Worm (Caenorhabditis elegans) whole organism, young adult: ENCODE results near the gene anmt-2.

Source experiments
- B0336.3 ChIP-seq: fragments of 200-800 bp; sonication (Bioruptor generic); IDR thresholded peaks from 2 replicates; pipeline ENCODE4 v1.3.6; 2022; ENCODE audit warnings: missing genetic modification characterization, missing compliant biosample characterization
- C06A6.2 ChIP-seq: fragments of 200-800 bp; sonication (Bioruptor generic); conservative IDR thresholded peaks from 2 replicates; pipeline ENCODE4 v1.3.6; 2022; ENCODE audit warnings: missing genetic modification characterization, missing compliant biosample characterization
- C17E4.6 ChIP-seq: fragments of 200-800 bp; sonication (Bioruptor generic); IDR thresholded peaks from 2 replicates; pipeline ENCODE4 v1.3.6; 2022; ENCODE audit warnings: missing genetic modification reagents, missing genetic modification characterization, missing compliant biosample characterization
- D2030.7 ChIP-seq: fragments of 200-800 bp; sonication (Bioruptor generic); IDR thresholded peaks from 2 replicates; pipeline ENCODE4 v1.3.6; 2022; ENCODE audit warnings: missing genetic modification reagents, missing genetic modification characterization, missing compliant biosample characterization
- F39B2.1 ChIP-seq: fragments of 200-800 bp; sonication (Bioruptor generic); IDR thresholded peaks from 2 replicates; pipeline ENCODE4 v1.3.6; 2022; ENCODE audit warnings: missing genetic modification reagents, missing genetic modification characterization, missing compliant biosample characterization
- F49E8.2 ChIP-seq: sonication (generic microtip); optimal IDR thresholded peaks from 3 replicates; lab custom pipeline; 2017; ENCODE audit warnings: missing genetic modification characterization, mild to moderate bottlenecking, missing compliant biosample characterization, antibody characterized with exemption, moderate library complexity; ENCODE audit not compliant: insufficient read depth
- F57C9.4 ChIP-seq: sonication (generic microtip); optimal IDR thresholded peaks from 2 replicates; lab custom pipeline; 2017; ENCODE audit warnings: mild to moderate bottlenecking, missing genetic modification characterization, missing compliant biosample characterization
- K12H6.12 ChIP-seq: fragments of 200-800 bp; sonication (Bioruptor generic); optimal IDR thresholded peaks from 2 replicates; lab custom pipeline; 2018; ENCODE audit warnings: mild to moderate bottlenecking, missing genetic modification characterization, missing compliant biosample characterization
- T26A5.8 ChIP-seq: sonication (generic microtip); optimal IDR thresholded peaks from 2 replicates; lab custom pipeline; 2016; ENCODE audit warnings: missing genetic modification characterization, missing compliant biosample characterization
- Y56A3A.18 ChIP-seq: fragments of 200-800 bp; sonication (Bioruptor generic); IDR thresholded peaks from 2 replicates; pipeline ENCODE4 v1.3.6; 2022; ENCODE audit warnings: missing genetic modification reagents, missing genetic modification characterization, missing compliant biosample characterization
- ZK185.1 ChIP-seq: sonication (generic microtip); optimal IDR thresholded peaks from 2 replicates; lab custom pipeline; 2016; ENCODE audit warnings: mild to moderate bottlenecking, missing genetic modification characterization, missing compliant biosample characterization; ENCODE audit not compliant: poor library complexity, severe bottlenecking
- bed-2 ChIP-seq: fragments of 200-800 bp; sonication (Bioruptor generic); IDR thresholded peaks from 2 replicates; pipeline ENCODE4 v1.3.6; 2022; ENCODE audit warnings: missing genetic modification reagents, missing genetic modification characterization, missing compliant biosample characterization
- ceh-79 ChIP-seq: sonication (generic microtip); optimal IDR thresholded peaks from 2 replicates; lab custom pipeline; 2017; ENCODE audit warnings: mild to moderate bottlenecking, missing genetic modification characterization, missing compliant biosample characterization
- ceh-91 ChIP-seq: fragments of 200-800 bp; sonication (Bioruptor generic); IDR thresholded peaks from 2 replicates; pipeline ENCODE4 v1.3.6; 2022; ENCODE audit warnings: missing genetic modification reagents, missing genetic modification characterization, missing compliant biosample characterization
- chd-7 ChIP-seq: sonication (generic microtip); optimal IDR thresholded peaks from 2 replicates; lab custom pipeline; 2016; ENCODE audit warnings: mild to moderate bottlenecking, missing genetic modification characterization, moderate library complexity, missing compliant biosample characterization
- dpl-1 ChIP-seq: fragments of 150-350 bp; optimal IDR thresholded peaks from 2 replicates; lab custom pipeline; 2014; ENCODE audit warnings: missing biosample characterization, missing genetic modification reagents, missing genetic modification characterization
- efl-1 ChIP-seq: fragments of 150-350 bp; optimal IDR thresholded peaks from 2 replicates; lab custom pipeline; 2014; ENCODE audit warnings: missing biosample characterization, missing genetic modification reagents, missing genetic modification characterization
- egl-18 ChIP-seq: fragments of 200-800 bp; sonication (Bioruptor generic); IDR thresholded peaks from 2 replicates; pipeline ENCODE4 v1.3.6; 2022; ENCODE audit warnings: missing genetic modification reagents, missing genetic modification characterization, missing compliant biosample characterization
- egl-44 ChIP-seq: fragments of 200-800 bp; sonication (Bioruptor generic); IDR thresholded peaks from 2 replicates; pipeline ENCODE4 v1.3.6; 2022; ENCODE audit warnings: missing genetic modification reagents, missing genetic modification characterization, missing compliant biosample characterization
- egrh-3 ChIP-seq: fragments of 200-800 bp; sonication (Bioruptor generic); IDR thresholded peaks from 2 replicates; pipeline ENCODE4 v1.3.6; 2022; ENCODE audit warnings: missing genetic modification reagents, missing genetic modification characterization, missing compliant biosample characterization
- ekl-4 ChIP-seq: fragments of 200-800 bp; sonication (Bioruptor generic); IDR thresholded peaks from 2 replicates; pipeline ENCODE4 v1.3.6; 2022; ENCODE audit warnings: missing genetic modification reagents, missing genetic modification characterization, missing compliant biosample characterization
- fkh-3 ChIP-seq: sonication (generic microtip); optimal IDR thresholded peaks from 2 replicates; lab custom pipeline; 2016; ENCODE audit warnings: mild to moderate bottlenecking, missing genetic modification characterization, missing compliant biosample characterization
- gei-17 ChIP-seq: fragments of 200-800 bp; sonication (Bioruptor generic); optimal IDR thresholded peaks from 2 replicates; lab custom pipeline; 2018; ENCODE audit warnings: mild to moderate bottlenecking, missing genetic modification characterization, missing compliant biosample characterization
- him-1 ChIP-seq: sonication (generic microtip); optimal IDR thresholded peaks from 2 replicates; lab custom pipeline; 2016; ENCODE audit warnings: missing genotype, missing genetic modification reagents, missing genetic modification characterization, missing compliant biosample characterization
- hlh-12 ChIP-seq: sonication (generic microtip); optimal IDR thresholded peaks from 2 replicates; lab custom pipeline; 2016; ENCODE audit warnings: missing genetic modification characterization, missing compliant biosample characterization
- hmg-1.2 ChIP-seq: fragments of 200-800 bp; sonication (Bioruptor generic); IDR thresholded peaks from 2 replicates; pipeline ENCODE4 v1.3.6; 2022; ENCODE audit warnings: missing genetic modification reagents, missing genetic modification characterization, missing compliant biosample characterization
- let-607 ChIP-seq, 2 experiments: fragments of 200-800 bp in 1 of 2; sonication (Bioruptor generic) in 1 of 2; sonication (generic microtip) in 1 of 2; optimal IDR thresholded peaks; 2 replicates each; lab custom pipeline; 2016 to 2018; ENCODE audit warnings: mild to moderate bottlenecking in 2 of 2, missing compliant biosample characterization in 2 of 2, missing genetic modification characterization in 2 of 2, moderate library complexity in 2 of 2, missing genotype in 1 of 2
- lin-40 ChIP-seq: sonication (generic microtip); optimal IDR thresholded peaks from 2 replicates; lab custom pipeline; 2016; ENCODE audit warnings: missing genetic modification characterization, mild to moderate bottlenecking, missing compliant biosample characterization, missing genotype, missing genetic modification reagents
- lin-54 ChIP-seq: fragments of 200-800 bp; sonication (Bioruptor generic); optimal IDR thresholded peaks from 2 replicates; lab custom pipeline; 2018; ENCODE audit warnings: mild to moderate bottlenecking, missing genetic modification characterization, missing compliant biosample characterization
- lsy-27 ChIP-seq: sonication (generic microtip); optimal IDR thresholded peaks from 2 replicates; lab custom pipeline; 2017; ENCODE audit warnings: missing genetic modification characterization, mild to moderate bottlenecking, missing compliant biosample characterization, antibody characterized with exemption, missing genotype, borderline replicate concordance; ENCODE audit not compliant: insufficient read depth
- madf-10 ChIP-seq: sonication (generic microtip); optimal IDR thresholded peaks from 2 replicates; lab custom pipeline; 2016; ENCODE audit warnings: mild to moderate bottlenecking, missing genetic modification characterization, missing compliant biosample characterization
- madf-6 ChIP-seq: fragments of 200-800 bp; sonication (Bioruptor generic); IDR thresholded peaks from 2 replicates; pipeline ENCODE4 v1.3.6; 2022; ENCODE audit warnings: missing genetic modification reagents, missing genetic modification characterization, missing compliant biosample characterization
- mes-4 ChIP-seq: sonication (generic microtip); optimal IDR thresholded peaks from 2 replicates; lab custom pipeline; 2016; ENCODE audit warnings: missing genotype, missing genetic modification characterization, missing compliant biosample characterization
- nfya-2 ChIP-seq: fragments of 200-800 bp; sonication (Bioruptor generic); IDR thresholded peaks from 2 replicates; pipeline ENCODE4 v1.3.6; 2022; ENCODE audit warnings: missing genetic modification reagents, missing genetic modification characterization, missing compliant biosample characterization
- nfyb-1 ChIP-seq: fragments of 200-800 bp; sonication (Bioruptor generic); IDR thresholded peaks from 2 replicates; pipeline ENCODE4 v1.3.6; 2022; ENCODE audit warnings: missing genetic modification reagents, missing genetic modification characterization, missing compliant biosample characterization
- nhr-27 ChIP-seq: fragments of 200-800 bp; sonication (Bioruptor generic); optimal IDR thresholded peaks from 2 replicates; lab custom pipeline; 2018; ENCODE audit warnings: mild to moderate bottlenecking, missing genetic modification characterization, moderate library complexity, missing compliant biosample characterization
- nhr-90 ChIP-seq: sonication (generic microtip); optimal IDR thresholded peaks from 2 replicates; lab custom pipeline; 2016; ENCODE audit warnings: missing genotype, mild to moderate bottlenecking, missing genetic modification characterization, missing compliant biosample characterization
- pbrm-1 ChIP-seq: fragments of 200-800 bp; sonication (Bioruptor generic); IDR thresholded peaks from 2 replicates; pipeline ENCODE4 v1.3.6; 2022; ENCODE audit warnings: missing genetic modification reagents, missing genetic modification characterization, missing compliant biosample characterization
- sdz-38 ChIP-seq: sonication (generic microtip); optimal IDR thresholded peaks from 2 replicates; lab custom pipeline; 2016; ENCODE audit warnings: missing genotype, missing genetic modification characterization, missing compliant biosample characterization
- snpc-4 ChIP-seq, 5 experiments: fragments of 150-350 bp in 1 of 5; sonication (generic microtip) in 4 of 5; optimal IDR thresholded peaks; 2 replicates each; lab custom pipeline; 2014 to 2018; ENCODE audit warnings: missing genetic modification characterization in 5 of 5, missing biosample characterization in 3 of 5, antibody characterized with exemption in 2 of 5, mild to moderate bottlenecking in 2 of 5, missing compliant biosample characterization in 2 of 5, missing genotype in 2 of 5, moderate library complexity in 2 of 5, missing genetic modification reagents in 1 of 5
- tbp1 ChIP-seq: fragments of 200-800 bp; sonication (Bioruptor generic); optimal IDR thresholded peaks from 2 replicates; lab custom pipeline; 2018; ENCODE audit warnings: mild to moderate bottlenecking, missing genetic modification characterization, missing compliant biosample characterization
- unc-130 ChIP-seq: sonication (generic microtip); optimal IDR thresholded peaks from 2 replicates; lab custom pipeline; 2016; ENCODE audit warnings: missing genetic modification reagents, missing genetic modification characterization, missing compliant biosample characterization
- xnd-1 ChIP-seq: sonication (generic microtip); optimal IDR thresholded peaks from 2 replicates; lab custom pipeline; 2016; ENCODE audit warnings: missing genotype, missing genetic modification reagents, missing genetic modification characterization, missing compliant biosample characterization
- zfh-2 ChIP-seq: fragments of 200-800 bp; sonication (Bioruptor generic); conservative IDR thresholded peaks from 2 replicates; pipeline ENCODE4 v1.3.6; 2022; ENCODE audit warnings: missing genetic modification reagents, missing genetic modification characterization, missing compliant biosample characterization
- ztf-18 ChIP-seq: sonication (generic microtip); optimal IDR thresholded peaks from 2 replicates; lab custom pipeline; 2016; ENCODE audit warnings: missing genotype, mild to moderate bottlenecking, missing genetic modification characterization, missing compliant biosample characterization
- ztf-26 ChIP-seq: sonication (generic microtip); optimal IDR thresholded peaks from 2 replicates; lab custom pipeline; 2017; ENCODE audit warnings: missing genetic modification characterization, missing compliant biosample characterization
- ztf-3 ChIP-seq: fragments of 200-800 bp; sonication (Bioruptor generic); optimal IDR thresholded peaks from 2 replicates; lab custom pipeline; 2018; ENCODE audit warnings: mild to moderate bottlenecking, missing genetic modification characterization, missing compliant biosample characterization
- ztf-6 ChIP-seq: fragments of 200-800 bp; sonication (Bioruptor generic); IDR thresholded peaks from 2 replicates; pipeline ENCODE4 v1.3.6; 2022; ENCODE audit warnings: missing genetic modification reagents, missing genetic modification characterization, missing compliant biosample characterization

The anmt-2 gene

DNA sequence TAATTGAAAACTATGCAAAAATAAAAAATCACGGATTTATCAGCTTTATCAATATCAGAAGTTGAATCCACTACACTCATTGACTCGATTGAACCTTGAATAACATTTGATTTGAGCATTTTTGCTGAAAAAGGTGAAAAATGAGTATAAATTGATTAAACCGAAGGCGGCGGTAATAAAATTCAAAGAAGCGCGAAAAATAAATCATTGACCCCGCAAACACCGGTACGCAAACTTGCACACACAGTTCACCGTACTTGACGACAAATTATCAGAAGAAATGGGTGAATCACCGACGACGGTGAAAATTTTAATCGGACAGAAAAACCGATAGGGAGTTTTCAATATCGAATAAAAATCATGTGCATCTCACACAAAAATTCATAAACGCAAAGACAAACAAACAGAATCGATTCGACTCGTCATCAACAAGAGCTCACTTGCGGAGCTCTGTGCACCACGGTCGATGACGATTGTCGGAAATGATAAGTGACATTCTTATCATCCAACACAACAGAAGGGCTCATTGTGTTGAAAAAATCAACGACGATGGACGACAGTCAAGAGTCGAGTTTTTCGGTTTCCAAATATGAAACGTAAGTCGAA lies 8.0 kb downstream of the anmt-2 start, which contains the start of the genes wht-7 and Y42G9A.1 (continued):
- TF ChIP-seq ztf-3, result no peak
- no peak for TF ChIP-seq F57C9.4
- TF ChIP-seq C06A6.2, result no peak
- no peak for TF ChIP-seq Y56A3A.18 (GFP tag; lab: Robert Waterston, UW)
- peak; percentile 77 for TF ChIP-seq madf-6 (GFP tag; lab: Robert Waterston, UW)
- no peak for TF ChIP-seq chd-7 (tag; lab: Kevin White, UChicago)
- no peak for TF ChIP-seq zfh-2 (GFP tag; lab: Robert Waterston, UW)
- TF ChIP-seq snpc-4 (GFP tag; optimal IDR thresholded peaks at IDR 0.05; lab: Kevin White, UChicago), result no peak
- TF ChIP-seq snpc-4 (tag; optimal IDR thresholded peaks at IDR 0.05; lab: Kevin White, UChicago), result no peak
- TF ChIP-seq ztf-26 (tag; lab: Kevin White, UChicago), result no peak
- peak; percentile 33 for TF ChIP-seq lin-54 (GFP tag; lab: Kevin White, UChicago)
- no peak for TF ChIP-seq F49E8.2 (tag; lab: Kevin White, UChicago)
- TF ChIP-seq madf-10 (tag; lab: Kevin White, UChicago), result no peak
- peak; percentile 16 for TF ChIP-seq xnd-1
- no peak for TF ChIP-seq hlh-12 (tag; lab: Kevin White, UChicago)
- TF ChIP-seq nfyb-1 (GFP tag; lab: Robert Waterston, UW), result no peak
- TF ChIP-seq ZK185.1 (tag; lab: Kevin White, UChicago), result no peak
- TF ChIP-seq egl-18 (GFP tag; lab: Robert Waterston, UW), result no peak
- TF ChIP-seq gei-17 (GFP tag; lab: Kevin White, UChicago), result no peak
- TF ChIP-seq ceh-91 (GFP tag; lab: Robert Waterston, UW), result peak; percentile 43; the same call in 1 of the 2 replicates
- TF ChIP-seq him-1 (tag; lab: Kevin White, UChicago), result no peak
- no peak for TF ChIP-seq ekl-4 (GFP tag; lab: Robert Waterston, UW)
- TF ChIP-seq D2030.7 (GFP tag; lab: Robert Waterston, UW), result peak; percentile 27; the same call in 1 of the 2 replicates
- TF ChIP-seq dpl-1 (GFP tag; lab: Kevin White, UChicago), result peak; percentile 28
- no peak for TF ChIP-seq mes-4 (tag; lab: Kevin White, UChicago)
- no peak for TF ChIP-seq ceh-79
- no peak for TF ChIP-seq lsy-27 (tag; lab: Kevin White, UChicago)
- TF ChIP-seq ztf-6, result no peak
- no peak for TF ChIP-seq nhr-90 (tag; lab: Kevin White, UChicago)
- TF ChIP-seq K12H6.12 (tag; lab: Kevin White, UChicago), result no peak
- TF ChIP-seq C17E4.6 (GFP tag; lab: Robert Waterston, UW), result no peak
- no peak for TF ChIP-seq pbrm-1
- peak; percentile 15 for TF ChIP-seq tbp1
- TF ChIP-seq fkh-3, result no peak
- TF ChIP-seq egrh-3, result no peak
- TF ChIP-seq lin-40, result no peak
- no peak for TF ChIP-seq sdz-38
- TF ChIP-seq B0336.3, result no peak
- no peak for TF ChIP-seq T26A5.8 (tag; lab: Kevin White, UChicago)
- no peak for TF ChIP-seq nhr-27 (tag; lab: Kevin White, UChicago)
- no peak for TF ChIP-seq hmg-1.2
- no peak for TF ChIP-seq unc-130 (GFP tag; lab: Kevin White, UChicago)
- no peak for TF ChIP-seq bed-2 (GFP tag; lab: Robert Waterston, UW)
- TF ChIP-seq nfya-2 (GFP tag; lab: Robert Waterston, UW), result no peak
- TF ChIP-seq let-607 (tag; optimal IDR thresholded peaks at IDR 0.05; lab: Kevin White, UChicago), result peak in 1 of 2 experiments; percentile 12
- TF ChIP-seq F39B2.1, result no peak
- no peak for TF ChIP-seq egl-44 (GFP tag; lab: Robert Waterston, UW)
- no peak for TF ChIP-seq ztf-18
- TF ChIP-seq efl-1 (GFP tag; lab: Kevin White, UChicago), result peak; percentile 85
